Worm (Caenorhabditis elegans) whole organism, L1 larva: Measurements from ENCODE around the gene rrp-1.

Experiments used
- aly-2 ChIP-seq: fragments of 150-350 bp; optimal IDR thresholded peaks from 2 replicates; lab custom pipeline; 2014; ENCODE audit warnings: missing biosample characterization, missing genetic modification characterization
- blmp-1 ChIP-seq: fragments of 150-350 bp; optimal IDR thresholded peaks from 2 replicates; lab custom pipeline; 2014; ENCODE audit warnings: missing biosample characterization, missing genetic modification characterization
- ces-1 ChIP-seq: fragments of 150-350 bp; optimal IDR thresholded peaks from 2 replicates; lab custom pipeline; 2014; ENCODE audit warnings: missing biosample characterization, missing genetic modification reagents, missing genetic modification characterization
- egl-27 ChIP-seq, 2 experiments: fragments of 150-350 bp in 1 of 2; sonication (generic microtip); optimal IDR thresholded peaks; 3 replicates each; lab custom pipeline; 2017 to 2018; ENCODE audit warnings: missing biosample characterization in 2 of 2, missing genetic modification characterization in 2 of 2, missing genetic modification reagents in 2 of 2
- lin-13 ChIP-seq: fragments of 150-350 bp; optimal IDR thresholded peaks from 2 replicates; lab custom pipeline; 2014; ENCODE audit warnings: missing biosample characterization, missing genetic modification reagents, missing genetic modification characterization
- lin-39 ChIP-seq: fragments of 150-350 bp; optimal IDR thresholded peaks from 2 replicates; lab custom pipeline; 2014; ENCODE audit warnings: missing biosample characterization, missing genetic modification reagents, missing genetic modification characterization
- lir-3 ChIP-seq: sonication (generic microtip); optimal IDR thresholded peaks from 2 replicates; lab custom pipeline; 2016; ENCODE audit warnings: mild to moderate bottlenecking, missing genetic modification characterization, moderate library complexity, missing compliant biosample characterization; ENCODE audit not compliant: poor library complexity
- mep-1 ChIP-seq: fragments of 150-350 bp; optimal IDR thresholded peaks from 2 replicates; lab custom pipeline; 2014; ENCODE audit warnings: missing biosample characterization, missing genetic modification characterization
- nhr-19 ChIP-seq: fragments of 200-800 bp; sonication (Bioruptor generic); conservative IDR thresholded peaks from 2 replicates; pipeline ENCODE4 v1.3.6; 2022; ENCODE audit warnings: missing genetic modification characterization, missing compliant biosample characterization
- nhr-77 ChIP-seq: fragments of 150-350 bp; optimal IDR thresholded peaks from 2 replicates; lab custom pipeline; 2014; ENCODE audit warnings: missing biosample characterization, missing genetic modification characterization
- nhr-90 ChIP-seq: sonication (generic microtip); optimal IDR thresholded peaks from 2 replicates; lab custom pipeline; 2016; ENCODE audit warnings: mild to moderate bottlenecking, missing genetic modification characterization, missing compliant biosample characterization; ENCODE audit not compliant: poor library complexity
- rnt-1 ChIP-seq: sonication (generic microtip); optimal IDR thresholded peaks from 2 replicates; lab custom pipeline; 2016; ENCODE audit warnings: mild to moderate bottlenecking, missing genetic modification characterization, moderate library complexity, missing compliant biosample characterization
- snpc-4 ChIP-seq: fragments of 150-350 bp; optimal IDR thresholded peaks from 2 replicates; lab custom pipeline; 2014; ENCODE audit warnings: missing biosample characterization, missing genetic modification characterization
- ztf-11 ChIP-seq, 2 experiments: sonication (generic microtip); optimal IDR thresholded peaks; 2 replicates each; lab custom pipeline; 2016 to 2017; ENCODE audit warnings: missing genetic modification characterization in 2 of 2, missing biosample characterization in 1 of 2, missing compliant biosample characterization in 1 of 2

DNA sequence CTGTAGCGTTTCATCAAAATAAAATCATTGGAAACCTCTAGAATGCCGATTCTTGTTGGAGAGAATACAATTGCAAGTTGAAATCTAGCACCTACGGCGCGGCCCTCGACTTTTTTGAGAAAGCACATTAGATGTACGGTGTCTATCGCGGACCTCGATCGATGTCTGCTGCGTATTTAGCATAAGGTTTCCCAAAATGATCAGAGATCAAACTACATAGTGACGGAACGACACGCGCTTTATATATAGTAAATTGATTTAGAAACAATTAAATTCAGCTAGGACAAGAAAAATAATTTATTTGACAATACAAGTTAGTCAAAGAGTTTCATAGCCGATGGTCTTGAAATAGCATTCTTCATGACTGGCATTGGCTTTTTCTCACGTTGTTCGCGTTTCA, 44.1 kb upstream of the rrp-1 start:
- TF ChIP-seq snpc-4 (tag; lab: Kevin White, UChicago), result no peak
- TF ChIP-seq aly-2 (tag; lab: Kevin White, UChicago), result no peak
- TF ChIP-seq nhr-19 (GFP tag; lab: Robert Waterston, UW), result no peak
- TF ChIP-seq mep-1 (tag; lab: Kevin White, UChicago), result no peak
- TF ChIP-seq ces-1 (GFP tag; lab: Kevin White, UChicago), result no peak
- TF ChIP-seq nhr-77 (tag; lab: Kevin White, UChicago), result no peak
- no peak for TF ChIP-seq lin-13
- TF ChIP-seq lir-3, result no peak
- no peak for TF ChIP-seq rnt-1 (tag; lab: Kevin White, UChicago)
- TF ChIP-seq lin-39, result no peak
- no peak for TF ChIP-seq nhr-90 (tag; lab: Kevin White, UChicago)
- no peak for TF ChIP-seq blmp-1 (tag; lab: Kevin White, UChicago)
- TF ChIP-seq ztf-11 (tag; optimal IDR thresholded peaks at IDR 0.05; lab: Kevin White, UChicago), result no peak
- TF ChIP-seq egl-27 (tag; optimal IDR thresholded peaks at IDR 0.05; lab: Kevin White, UChicago), result no peak
